Worm (Caenorhabditis elegans) whole organism, late embryonic: ENCODE data around the gene cyp-44A1.

Source experiments
- F13H6.1 ChIP-seq: sonication (generic microtip); optimal IDR thresholded peaks from 2 replicates; lab custom pipeline; 2016; ENCODE audit warnings: missing genetic modification characterization, missing compliant biosample characterization
- K09A11.1 ChIP-seq: sonication (generic microtip); optimal IDR thresholded peaks from 2 replicates; lab custom pipeline; 2017; ENCODE audit warnings: antibody characterized with exemption, mild to moderate bottlenecking, missing genetic modification characterization, missing compliant biosample characterization; ENCODE audit not compliant: insufficient read depth
- ahr-1 ChIP-seq: sonication (generic microtip); optimal IDR thresholded peaks from 2 replicates; lab custom pipeline; 2016; ENCODE audit warnings: missing genetic modification characterization, missing compliant biosample characterization
- ama-1 ChIP-seq: fragments of 150-350 bp; optimal IDR thresholded peaks from 2 replicates; lab custom pipeline; 2014
- ceh-14 ChIP-seq: sonication (generic microtip); optimal IDR thresholded peaks from 2 replicates; lab custom pipeline; 2016; ENCODE audit warnings: missing genotype, missing genetic modification characterization, missing compliant biosample characterization
- ceh-18 ChIP-seq: sonication (generic microtip); optimal IDR thresholded peaks from 2 replicates; lab custom pipeline; 2016; ENCODE audit warnings: missing genetic modification characterization, missing compliant biosample characterization
- ceh-24 ChIP-seq: sonication (generic microtip); optimal IDR thresholded peaks from 2 replicates; lab custom pipeline; 2016; ENCODE audit warnings: mild to moderate bottlenecking, missing genetic modification characterization, missing compliant biosample characterization
- ceh-30 ChIP-seq: fragments of 150-350 bp; optimal IDR thresholded peaks from 2 replicates; lab custom pipeline; 2014; ENCODE audit warnings: missing biosample characterization, missing genetic modification characterization
- ceh-31 ChIP-seq: sonication (generic microtip); optimal IDR thresholded peaks from 2 replicates; lab custom pipeline; 2016; ENCODE audit warnings: missing genetic modification characterization, missing compliant biosample characterization
- ceh-45 ChIP-seq: fragments of 200-800 bp; sonication (Bioruptor generic); IDR thresholded peaks from 2 replicates; pipeline ENCODE4 v1.3.6; 2022; ENCODE audit warnings: missing genetic modification reagents, missing genetic modification characterization, missing compliant biosample characterization
- ceh-48 ChIP-seq: sonication (generic microtip); optimal IDR thresholded peaks from 2 replicates; lab custom pipeline; 2016; ENCODE audit warnings: missing genetic modification characterization, inconsistent platforms, missing compliant biosample characterization
- ceh-9 ChIP-seq: sonication (generic microtip); optimal IDR thresholded peaks from 2 replicates; lab custom pipeline; 2016; ENCODE audit warnings: mild to moderate bottlenecking, missing genetic modification characterization, inconsistent platforms, missing compliant biosample characterization
- dmd-4 ChIP-seq: sonication (generic microtip); optimal IDR thresholded peaks from 2 replicates; lab custom pipeline; 2016; ENCODE audit warnings: borderline replicate concordance, missing genetic modification characterization, missing compliant biosample characterization
- dve-1 ChIP-seq: sonication (generic microtip); optimal IDR thresholded peaks from 2 replicates; lab custom pipeline; 2017; ENCODE audit warnings: antibody characterized with exemption, mild to moderate bottlenecking, missing genetic modification characterization, missing compliant biosample characterization
- elt-2 ChIP-seq: sonication (generic microtip); optimal IDR thresholded peaks from 2 replicates; lab custom pipeline; 2016; ENCODE audit warnings: missing genetic modification reagents, missing genetic modification characterization, missing compliant biosample characterization
- elt-4 ChIP-seq: sonication (generic microtip); optimal IDR thresholded peaks from 2 replicates; lab custom pipeline; 2016; ENCODE audit warnings: missing genetic modification characterization, missing compliant biosample characterization
- ets-4 ChIP-seq: sonication (generic microtip); optimal IDR thresholded peaks from 2 replicates; lab custom pipeline; 2016; ENCODE audit warnings: missing genetic modification characterization, missing compliant biosample characterization
- fax-1 ChIP-seq: sonication (generic microtip); optimal IDR thresholded peaks from 2 replicates; lab custom pipeline; 2016; ENCODE audit warnings: missing genotype, missing genetic modification characterization, missing compliant biosample characterization
- hlh-13 ChIP-seq: fragments of 200-800 bp; sonication (Bioruptor generic); optimal IDR thresholded peaks from 2 replicates; lab custom pipeline; 2018; ENCODE audit warnings: mild to moderate bottlenecking, missing genetic modification characterization, missing compliant biosample characterization
- hlh-6 ChIP-seq: sonication (generic microtip); optimal IDR thresholded peaks from 2 replicates; lab custom pipeline; 2016; ENCODE audit warnings: missing genotype, missing genetic modification characterization, missing compliant biosample characterization
- hlh-8 ChIP-seq: sonication (generic microtip); optimal IDR thresholded peaks from 2 replicates; lab custom pipeline; 2016; ENCODE audit warnings: missing genotype, missing genetic modification characterization, missing compliant biosample characterization
- lim-6 ChIP-seq: sonication (generic microtip); optimal IDR thresholded peaks from 2 replicates; lab custom pipeline; 2016; ENCODE audit warnings: missing genetic modification characterization, missing compliant biosample characterization
- lin-11 ChIP-seq: fragments of 200-800 bp; sonication (Bioruptor generic); optimal IDR thresholded peaks from 2 replicates; lab custom pipeline; 2018; ENCODE audit warnings: mild to moderate bottlenecking, missing genetic modification characterization, missing compliant biosample characterization
- madf-2 ChIP-seq: sonication (generic microtip); optimal IDR thresholded peaks from 2 replicates; lab custom pipeline; 2017; ENCODE audit warnings: missing genetic modification characterization, missing compliant biosample characterization
- mec-3 ChIP-seq: sonication (generic microtip); optimal IDR thresholded peaks from 2 replicates; lab custom pipeline; 2016; ENCODE audit warnings: borderline replicate concordance, missing genetic modification characterization, missing compliant biosample characterization
- nfya-1 ChIP-seq: sonication (generic microtip); optimal IDR thresholded peaks from 2 replicates; lab custom pipeline; 2017; ENCODE audit warnings: missing genetic modification characterization, mild to moderate bottlenecking, missing compliant biosample characterization, antibody characterized with exemption, moderate library complexity
- nhr-11 ChIP-seq: fragments of 150-350 bp; optimal IDR thresholded peaks from 2 replicates; lab custom pipeline; 2014; ENCODE audit warnings: missing biosample characterization, missing genetic modification characterization
- nhr-232 ChIP-seq: sonication (generic microtip); optimal IDR thresholded peaks from 2 replicates; lab custom pipeline; 2016; ENCODE audit warnings: missing genetic modification characterization, missing compliant biosample characterization
- odd-2 ChIP-seq: sonication (generic microtip); optimal IDR thresholded peaks from 2 replicates; lab custom pipeline; 2017; ENCODE audit warnings: antibody characterized with exemption, mild to moderate bottlenecking, missing genetic modification characterization, missing compliant biosample characterization
- pat-9 ChIP-seq: fragments of 200-800 bp; sonication (Bioruptor generic); optimal IDR thresholded peaks from 2 replicates; lab custom pipeline; 2018; ENCODE audit warnings: mild to moderate bottlenecking, missing genetic modification characterization, moderate library complexity, missing compliant biosample characterization
- pax-1 ChIP-seq: fragments of 150-350 bp; optimal IDR thresholded peaks from 2 replicates; lab custom pipeline; 2014; ENCODE audit warnings: missing biosample characterization, missing genetic modification characterization
- pqm-1 ChIP-seq: sonication (generic microtip); optimal IDR thresholded peaks from 2 replicates; lab custom pipeline; 2016; ENCODE audit warnings: missing genetic modification characterization, missing compliant biosample characterization
- rnt-1 ChIP-seq: sonication (generic microtip); optimal IDR thresholded peaks from 2 replicates; lab custom pipeline; 2016; ENCODE audit warnings: missing genetic modification characterization, missing compliant biosample characterization
- sox-4 ChIP-seq: sonication (generic microtip); optimal IDR thresholded peaks from 2 replicates; lab custom pipeline; 2017; ENCODE audit warnings: mild to moderate bottlenecking, missing genetic modification characterization, inconsistent platforms, missing compliant biosample characterization
- tbx-2 ChIP-seq: sonication (generic microtip); optimal IDR thresholded peaks from 2 replicates; lab custom pipeline; 2016; ENCODE audit warnings: missing genetic modification characterization, missing compliant biosample characterization
- ttx-3 ChIP-seq: sonication (generic microtip); optimal IDR thresholded peaks from 2 replicates; lab custom pipeline; 2016; ENCODE audit warnings: missing genetic modification reagents, missing genetic modification characterization, missing compliant biosample characterization
- unc-3 ChIP-seq, 2 experiments: fragments of 200-800 bp in 1 of 2; sonication (Bioruptor generic) in 1 of 2; sonication (generic microtip) in 1 of 2; conservative IDR thresholded peaks in 1 of 2; optimal IDR thresholded peaks in 1 of 2; 2 replicates each; pipeline versions ENCODE4 v1.3.6 to Lab custom; 2016 to 2022; ENCODE audit warnings: missing compliant biosample characterization in 2 of 2, missing genetic modification characterization in 2 of 2, missing genetic modification reagents in 1 of 2
- unc-42 ChIP-seq: sonication (generic microtip); optimal IDR thresholded peaks from 2 replicates; lab custom pipeline; 2016; ENCODE audit warnings: missing genotype, missing genetic modification characterization, missing compliant biosample characterization
- unc-55 ChIP-seq: sonication (generic microtip); optimal IDR thresholded peaks from 2 replicates; lab custom pipeline; 2017; ENCODE audit warnings: missing biosample characterization, missing genetic modification reagents, missing genetic modification characterization
- zip-5 ChIP-seq: sonication (generic microtip); optimal IDR thresholded peaks from 2 replicates; lab custom pipeline; 2016; ENCODE audit warnings: missing genetic modification characterization, missing compliant biosample characterization
- ztf-16 ChIP-seq: sonication (generic microtip); optimal IDR thresholded peaks from 2 replicates; lab custom pipeline; 2017; ENCODE audit warnings: missing genetic modification characterization, missing compliant biosample characterization

The cyp-44A1 gene

DNA sequence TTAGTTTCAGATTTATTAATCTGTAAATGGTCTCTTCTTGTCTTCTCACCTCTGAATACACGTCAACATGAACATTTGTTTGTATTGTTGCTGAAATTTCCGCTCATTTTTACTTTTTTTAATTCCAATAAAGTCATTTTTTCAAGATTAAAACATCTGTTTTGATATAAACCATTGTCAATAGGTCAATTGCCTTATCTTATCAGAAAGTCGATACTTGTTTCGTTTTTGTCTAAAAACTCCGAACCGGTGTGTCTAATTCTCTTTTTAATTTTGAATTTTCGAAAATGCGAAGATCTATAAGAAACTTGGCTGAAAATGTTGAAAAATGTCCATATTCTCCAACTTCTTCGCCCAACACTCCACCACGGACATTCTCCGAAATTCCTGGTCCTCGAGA, at the start of gene cyp-44A1:
Gene cyp-44A1 (plus strand): TSS at position 285 of the 400 bp plus-strand sequence.
- no peak for TF ChIP-seq fax-1 (tag; lab: Kevin White, UChicago)
- no peak for TF ChIP-seq K09A11.1 (tag; lab: Kevin White, UChicago)
- TF ChIP-seq elt-2 (tag; lab: Kevin White, UChicago): peak; percentile 74

DNA sequence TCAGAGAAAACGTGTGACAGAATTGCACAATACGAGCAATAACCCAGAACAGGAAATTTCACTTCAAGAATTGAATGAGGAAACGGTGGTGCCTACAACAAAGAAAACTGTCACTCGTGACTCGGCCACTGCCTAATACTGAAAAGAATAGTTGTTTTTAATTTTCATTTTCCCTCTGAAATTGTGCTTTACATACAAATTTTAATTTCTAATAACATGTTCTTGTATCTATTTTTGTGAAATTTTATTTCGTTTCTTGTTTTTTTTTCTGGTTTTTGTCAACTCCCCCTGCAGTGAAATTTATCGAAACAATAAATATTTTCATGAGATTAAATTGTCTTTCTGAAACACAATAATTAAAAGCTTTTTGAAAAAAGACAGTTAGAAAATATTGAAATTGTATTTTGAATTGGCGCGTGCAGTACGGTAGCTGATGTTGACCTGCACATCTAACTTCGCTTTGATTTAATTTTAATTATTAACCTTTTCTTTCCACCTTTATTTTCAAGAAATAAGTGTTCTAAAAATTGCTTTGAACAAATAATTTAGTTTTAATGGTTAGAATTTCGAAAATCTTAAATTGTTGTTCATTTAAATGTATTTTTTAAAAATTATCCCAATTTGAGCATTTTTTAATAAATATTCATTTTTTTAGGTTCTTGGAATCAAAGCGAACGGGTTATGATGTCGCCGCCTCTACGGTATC, 48.0 kb upstream of the cyp-44A1 start, which contains the start of gene daz-1:
Gene daz-1 (plus strand): TSS at position 656 of the 706 bp plus-strand sequence.
- no peak for TF ChIP-seq lin-11
- no peak for TF ChIP-seq rnt-1
- TF ChIP-seq unc-42 (tag; lab: Kevin White, UChicago): no peak
- TF ChIP-seq ztf-16 (tag; lab: Kevin White, UChicago): no peak
- no peak for TF ChIP-seq unc-55 (GFP tag; lab: Kevin White, UChicago)
- no peak for TF ChIP-seq dmd-4 (tag; lab: Kevin White, UChicago)
- no peak for TF ChIP-seq ceh-14 (tag; lab: Kevin White, UChicago)
- TF ChIP-seq ttx-3: no peak
- no peak for TF ChIP-seq sox-4
- TF ChIP-seq madf-2 (tag; lab: Kevin White, UChicago): no peak

DNA sequence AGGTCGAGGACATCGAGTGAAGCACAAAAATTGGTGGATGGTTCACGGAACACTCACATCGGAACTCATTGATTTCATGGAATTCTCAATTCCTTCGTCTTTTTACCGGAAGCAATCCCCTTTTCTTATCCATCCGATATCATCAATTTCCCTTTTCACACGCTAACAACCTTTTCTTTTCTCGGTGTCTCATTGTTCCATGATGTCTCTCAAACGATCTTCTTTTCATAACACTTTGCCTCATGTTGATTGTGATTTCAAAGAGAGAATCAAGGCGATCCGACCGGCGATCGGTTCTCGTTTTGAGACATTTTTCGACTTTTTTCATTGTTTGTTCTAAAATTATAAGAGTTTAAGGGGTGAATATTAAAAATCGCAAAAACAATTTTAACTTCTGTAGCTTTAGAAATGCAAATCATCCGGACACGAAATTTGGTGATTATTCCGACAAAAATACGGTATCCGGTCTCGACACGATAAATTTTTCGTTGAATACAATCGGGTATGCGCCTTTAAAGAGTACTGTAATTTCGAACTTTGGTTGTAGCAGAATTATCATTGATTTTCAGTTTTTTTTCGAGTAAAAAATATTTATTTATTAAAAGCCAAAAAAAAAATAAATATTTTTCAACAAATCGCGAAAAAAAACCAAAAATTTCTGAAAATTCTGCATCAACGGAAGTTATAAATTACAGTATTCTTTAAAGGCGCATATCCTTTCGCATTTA, 45.0 kb upstream of the cyp-44A1 start:
- TF ChIP-seq elt-2 (tag; lab: Kevin White, UChicago) (no peak), madf-2 (tag; lab: Kevin White, UChicago) (no peak), pat-9 (no peak), pqm-1 (tag; lab: Kevin White, UChicago) (no peak), nfya-1 (tag; lab: Kevin White, UChicago) (no peak)

DNA sequence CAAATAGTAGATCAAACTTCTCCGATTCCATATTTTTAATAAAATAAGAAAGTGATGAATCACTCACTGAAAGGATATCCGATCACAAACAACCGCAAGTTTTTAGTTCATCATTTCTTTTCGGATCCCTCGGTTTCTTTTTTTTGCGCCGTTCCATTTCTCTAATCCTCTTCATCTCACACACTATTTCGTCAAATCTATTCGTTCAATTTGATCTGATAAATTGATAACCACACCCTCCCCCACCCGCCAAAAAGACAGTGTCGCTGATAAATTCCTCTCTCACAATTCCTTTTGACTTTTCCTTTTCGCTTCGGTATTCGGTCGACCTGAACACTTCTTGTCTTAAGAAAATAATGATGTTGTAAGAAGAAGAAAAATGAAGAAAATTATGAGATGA, 44.3 kb upstream of the cyp-44A1 start:
- no peak for TF ChIP-seq ets-4 (tag; lab: Kevin White, UChicago)
- TF ChIP-seq elt-2 (tag; lab: Kevin White, UChicago): peak; percentile 42

DNA sequence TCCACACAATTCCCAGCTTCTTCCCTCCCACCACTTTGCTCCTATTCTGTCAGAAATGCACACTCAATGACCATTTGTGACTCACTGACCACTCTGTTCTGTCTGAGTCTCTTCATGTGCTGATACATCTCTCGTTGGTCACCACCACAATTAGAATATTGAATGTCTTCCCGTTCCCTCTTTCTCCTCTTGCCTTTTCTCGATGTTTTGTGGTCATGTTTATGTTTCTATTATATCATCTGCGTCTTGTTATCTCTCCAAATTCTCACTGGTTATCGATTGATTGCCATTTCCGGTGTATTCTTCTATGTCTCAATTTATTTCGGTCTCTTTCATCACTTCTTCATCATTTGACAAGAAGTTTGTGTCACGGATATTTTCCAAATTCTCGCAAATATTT, 42.9 kb upstream of the cyp-44A1 start:
- TF ChIP-seq odd-2 (tag; lab: Kevin White, UChicago) (no peak), nfya-1 (tag; lab: Kevin White, UChicago) (no peak), hlh-13 (GFP tag; lab: Kevin White, UChicago) (no peak), ceh-30 (tag; lab: Kevin White, UChicago) (no peak), ama-1 (lab: Kevin White, UChicago) (no peak), ceh-18 (tag; lab: Kevin White, UChicago) (no peak), tbx-2 (peak; percentile 19), fax-1 (tag; lab: Kevin White, UChicago) (no peak), lim-6 (tag; lab: Kevin White, UChicago) (no peak), ahr-1 (tag; lab: Kevin White, UChicago) (no peak), zip-5 (tag; lab: Kevin White, UChicago) (no peak), mec-3 (tag; lab: Kevin White, UChicago) (no peak), dmd-4 (tag; lab: Kevin White, UChicago) (no peak), ceh-45 (GFP tag; lab: Robert Waterston, UW) (no peak), lin-11 (no peak), rnt-1 (peak; percentile 9), nhr-232 (tag; lab: Kevin White, UChicago) (no peak), unc-42 (tag; lab: Kevin White, UChicago) (no peak), nhr-11 (tag; lab: Kevin White, UChicago) (no peak), elt-2 (tag; lab: Kevin White, UChicago) (peak; percentile 34), ceh-31 (tag; lab: Kevin White, UChicago) (peak; percentile 2), pax-1 (no peak), madf-2 (tag; lab: Kevin White, UChicago) (no peak), ceh-48 (tag; lab: Kevin White, UChicago) (no peak), unc-3 (GFP tag; conservative IDR thresholded peaks at IDR 0.05; lab: Robert Waterston, UW) (no peak), unc-3 (tag; optimal IDR thresholded peaks at IDR 0.05; lab: Kevin White, UChicago) (no peak), ceh-24 (tag; lab: Kevin White, UChicago) (no peak), dve-1 (no peak), F13H6.1 (no peak), elt-4 (no peak), ceh-9 (tag; lab: Kevin White, UChicago) (no peak), hlh-6 (tag; lab: Kevin White, UChicago) (no peak), hlh-8 (tag; lab: Kevin White, UChicago) (no peak)
